Fruit fly (Drosophila melanogaster): ENCODE results near the gene vap.

The vap gene

dm6 chrX:15996831-15997230, 8.8 kb downstream of the vap start, which contains the start of gene CG8939 (continued):
- TF ChIP-seq Dll (GFP tag; IDR thresholded peaks at IDR 0.05; ENCODE audit: partially characterized antibody): peak; percentile 52; the same call in 2 of the 4 replicates
- TF ChIP-seq CG12104 (GFP tag; optimal IDR thresholded peaks at IDR 0.05): no peak
- no peak for TF ChIP-seq CG2889 (GFP tag; IDR thresholded peaks at IDR 0.05)
- no peak for TF ChIP-seq CG1602 (GFP tag; optimal IDR thresholded peaks at IDR 0.05)
- no peak for TF ChIP-seq Mes4 (GFP tag; optimal IDR thresholded peaks at IDR 0.05)
- no peak for TF ChIP-seq CG11085 (GFP tag; IDR thresholded peaks at IDR 0.05)
- TF ChIP-seq BEAF-32 (GFP tag; optimal IDR thresholded peaks at IDR 0.05): peak; percentile 37
- no peak for TF ChIP-seq ac (GFP tag; optimal IDR thresholded peaks at IDR 0.05)
- TF ChIP-seq CG10147 (GFP tag; optimal IDR thresholded peaks at IDR 0.05): peak; percentile 78
- no peak for TF ChIP-seq CG6813 (GFP tag; optimal IDR thresholded peaks at IDR 0.05)
- no peak for TF ChIP-seq Oaz (GFP tag; IDR thresholded peaks at IDR 0.05)
- no peak for TF ChIP-seq slou (GFP tag; optimal IDR thresholded peaks at IDR 0.05)
- TF ChIP-seq CG10267 (tag; optimal IDR thresholded peaks at IDR 0.05): peak; percentile 13
- TF ChIP-seq Bgb (GFP tag; IDR thresholded peaks at IDR 0.05; ENCODE audit: partially characterized antibody): peak; percentile 54
- no peak for TF ChIP-seq CG7786 (GFP tag; optimal IDR thresholded peaks at IDR 0.05)
- TF ChIP-seq cwo (GFP tag; optimal IDR thresholded peaks at IDR 0.05): peak; percentile 92
- no peak for TF ChIP-seq Oli (tag; optimal IDR thresholded peaks at IDR 0.05)
- TF ChIP-seq jigr1 (GFP tag; IDR thresholded peaks at IDR 0.05): no peak
- no peak for TF ChIP-seq CG14667 (GFP tag; IDR thresholded peaks at IDR 0.05)
- peak; percentile 3 for TF ChIP-seq phol (tag; optimal IDR thresholded peaks at IDR 0.05)
- no peak for TF ChIP-seq CG7839 (tag; optimal IDR thresholded peaks at IDR 0.05)
- no peak for TF ChIP-seq kah (GFP tag; optimal IDR thresholded peaks at IDR 0.05)
- TF ChIP-seq CG16815 (GFP tag; optimal IDR thresholded peaks at IDR 0.05): no peak
- no peak for TF ChIP-seq CG12659 (GFP tag; optimal IDR thresholded peaks at IDR 0.05)
- TF ChIP-seq bowl (GFP tag; IDR thresholded peaks at IDR 0.05): no peak
- no peak for TF ChIP-seq dan (GFP tag; IDR thresholded peaks at IDR 0.05)
- TF ChIP-seq grau (tag; optimal IDR thresholded peaks at IDR 0.05): no peak
- no peak for TF ChIP-seq Fer3 (tag; optimal IDR thresholded peaks at IDR 0.05)
- no peak for TF ChIP-seq CG33213 (GFP tag; optimal IDR thresholded peaks at IDR 0.05)
- no peak for TF ChIP-seq nmo (GFP tag; optimal IDR thresholded peaks at IDR 0.05)
- TF ChIP-seq CG18476 (GFP tag; optimal IDR thresholded peaks at IDR 0.05): no peak
- no peak for TF ChIP-seq Dek (tag; optimal IDR thresholded peaks at IDR 0.05)
- no peak for TF ChIP-seq CG1792 (GFP tag; optimal IDR thresholded peaks at IDR 0.05)
- peak; percentile 75 for TF ChIP-seq gfzf (GFP tag; optimal IDR thresholded peaks at IDR 0.05)
- no peak for TF ChIP-seq HHEX (GFP tag; optimal IDR thresholded peaks at IDR 0.05)
- TF ChIP-seq Scr (GFP tag; IDR thresholded peaks at IDR 0.05; ENCODE audit: partially characterized antibody): peak; percentile 46
- TF ChIP-seq CG4820 (GFP tag; optimal IDR thresholded peaks at IDR 0.05): no peak
- peak; percentile 82 for TF ChIP-seq CG17186 (GFP tag; optimal IDR thresholded peaks at IDR 0.05)
- TF ChIP-seq gro (GFP tag; optimal IDR thresholded peaks at IDR 0.05): no peak
- no peak for TF ChIP-seq CG2120 (GFP tag; optimal IDR thresholded peaks at IDR 0.05)
- no peak for TF ChIP-seq sug (tag; optimal IDR thresholded peaks at IDR 0.05)
- no peak for TF ChIP-seq CG17612 (GFP tag; IDR thresholded peaks at IDR 0.05)
- no peak for TF ChIP-seq p53 (GFP tag; optimal IDR thresholded peaks at IDR 0.05)
- 0 out of 3 replicates have a peak, but pooled peaks have one; percentile 16 for TF ChIP-seq knrl (GFP tag; IDR thresholded peaks at IDR 0.05; ENCODE audit: partially characterized antibody)
- no peak for TF ChIP-seq pho (GFP tag; optimal IDR thresholded peaks at IDR 0.05)
- no peak for TF ChIP-seq twi (tag; optimal IDR thresholded peaks at IDR 0.05)
- peak; percentile 42 for TF ChIP-seq Ets97D (GFP tag; optimal IDR thresholded peaks at IDR 0.05)
- TF ChIP-seq Pdp1 (GFP tag; optimal IDR thresholded peaks at IDR 0.05): no peak
- no peak for TF ChIP-seq psq (GFP tag; optimal IDR thresholded peaks at IDR 0.05)
- no peak for TF ChIP-seq CG17328 (GFP tag; IDR thresholded peaks at IDR 0.05)
- no peak for TF ChIP-seq Kr (GFP tag; optimal IDR thresholded peaks at IDR 0.05)

Measured in whole organism, embryonic.